Fruit fly (Drosophila melanogaster) whole organism, prepupa: Measurements from ENCODE around the gene CG32102.
A peak's percentile ranks its signal among the peaks of the same experiment; 100 is the strongest.

ENCODE experiments used
- Blimp-1 ChIP-seq: fragments of 200-800 bp; sonication (Bioruptor generic); optimal IDR thresholded peaks from 3 replicates; lab custom pipeline; 2017; ENCODE audit warnings: missing biosample characterization, missing genetic modification characterization, mild to moderate bottlenecking, moderate library complexity, missing genetic modification reagents
- CG10631 ChIP-seq: fragments of 200-800 bp; sonication (Bioruptor generic); optimal IDR thresholded peaks from 2 replicates; lab custom pipeline; 2016; ENCODE audit warnings: missing biosample characterization, missing genetic modification characterization
- CG10669 ChIP-seq: fragments of 200-800 bp; sonication (Bioruptor generic); optimal IDR thresholded peaks from 3 replicates; lab custom pipeline; 2018; ENCODE audit warnings: missing biosample characterization, mild to moderate bottlenecking, missing genetic modification characterization, moderate library complexity
- CG11294 ChIP-seq: fragments of 200-800 bp; sonication (Bioruptor generic); IDR thresholded peaks from 2 replicates; pipeline ENCODE4 v1.3.6; 2022; ENCODE audit warnings: missing biosample characterization, missing genetic modification characterization
- CG11902 ChIP-seq: fragments of 200-800 bp; sonication (Bioruptor generic); optimal IDR thresholded peaks from 3 replicates; lab custom pipeline; 2016; ENCODE audit warnings: missing biosample characterization, missing genetic modification characterization
- CG15336 ChIP-seq: fragments of 200-800 bp; sonication (Bioruptor generic); IDR thresholded peaks from 2 replicates; pipeline ENCODE4 v1.3.6; 2022; ENCODE audit warnings: missing biosample characterization, missing genetic modification characterization
- CG1621 ChIP-seq: fragments of 200-800 bp; sonication (Bioruptor generic); optimal IDR thresholded peaks from 3 replicates; lab custom pipeline; 2018; ENCODE audit warnings: missing biosample characterization, mild to moderate bottlenecking, missing genetic modification characterization
- CG3032 ChIP-seq: fragments of 200-800 bp; optimal IDR thresholded peaks from 2 replicates; lab custom pipeline; 2019; ENCODE audit warnings: missing biosample characterization, mild to moderate bottlenecking, missing genetic modification characterization, moderate library complexity
- CG31627 ChIP-seq: fragments of 200-800 bp; sonication (Bioruptor generic); optimal IDR thresholded peaks from 3 replicates; lab custom pipeline; 2016; ENCODE audit warnings: missing biosample characterization, missing genetic modification characterization
- CG32006 ChIP-seq: fragments of 200-800 bp; sonication (Bioruptor generic); optimal IDR thresholded peaks from 3 replicates; lab custom pipeline; 2017; ENCODE audit warnings: missing biosample characterization, mild to moderate bottlenecking, missing genetic modification characterization
- CG34406 ChIP-seq: fragments of 200-800 bp; sonication (Bioruptor generic); optimal IDR thresholded peaks from 3 replicates; lab custom pipeline; 2016; ENCODE audit warnings: missing biosample characterization, missing genetic modification characterization
- CG3919 ChIP-seq: fragments of 200-800 bp; sonication (Bioruptor generic); optimal IDR thresholded peaks from 3 replicates; lab custom pipeline; 2016; ENCODE audit warnings: missing biosample characterization, missing genetic modification characterization
- CG4318 ChIP-seq: fragments of 200-800 bp; sonication (Bioruptor generic); optimal IDR thresholded peaks from 3 replicates; lab custom pipeline; 2017; ENCODE audit warnings: missing biosample characterization, mild to moderate bottlenecking, missing genetic modification characterization
- CG6163 ChIP-seq: fragments of 200-800 bp; sonication (Bioruptor generic); IDR thresholded peaks from 3 replicates; pipeline ENCODE4 v1.3.6; 2022; ENCODE audit warnings: missing biosample characterization, missing genetic modification characterization
- CG6276 ChIP-seq: fragments of 200-800 bp; sonication (Bioruptor generic); optimal IDR thresholded peaks from 2 replicates; lab custom pipeline; 2017; ENCODE audit warnings: missing biosample characterization, mild to moderate bottlenecking, missing genetic modification characterization
- CG6792 ChIP-seq: fragments of 200-800 bp; sonication (Bioruptor generic); optimal IDR thresholded peaks from 3 replicates; lab custom pipeline; 2016; ENCODE audit warnings: missing biosample characterization, missing genetic modification characterization
- CG7368 ChIP-seq: fragments of 200-800 bp; sonication (Bioruptor generic); optimal IDR thresholded peaks from 3 replicates; lab custom pipeline; 2016; ENCODE audit warnings: missing biosample characterization, missing genetic modification characterization
- CG8119 ChIP-seq: fragments of 200-800 bp; sonication (Bioruptor generic); IDR thresholded peaks from 3 replicates; pipeline ENCODE4 v1.3.6; 2022; ENCODE audit warnings: missing biosample characterization, missing genetic modification characterization
- CG8632 ChIP-seq: fragments of 200-800 bp; sonication (Bioruptor generic); optimal IDR thresholded peaks from 3 replicates; lab custom pipeline; 2016; ENCODE audit warnings: missing biosample characterization, missing genetic modification characterization
- Eip78C ChIP-seq: fragments of 200-800 bp; sonication (Bioruptor generic); peaks from one replicate; lab custom pipeline; 2016; ENCODE audit warnings: missing biosample characterization, missing genetic modification characterization
- Eip93F ChIP-seq: fragments of 200-800 bp; sonication (Bioruptor generic); optimal IDR thresholded peaks from 2 replicates; lab custom pipeline; 2016; ENCODE audit warnings: missing biosample characterization, mild to moderate bottlenecking, missing genetic modification characterization
- Ets21C ChIP-seq: fragments of 200-800 bp; sonication (Bioruptor generic); optimal IDR thresholded peaks from 3 replicates; lab custom pipeline; 2016; ENCODE audit warnings: missing biosample characterization, missing genetic modification characterization
- Ets96B ChIP-seq: fragments of 200-800 bp; optimal IDR thresholded peaks from 2 replicates; lab custom pipeline; 2019; ENCODE audit warnings: missing biosample characterization, mild to moderate bottlenecking, missing genetic modification characterization, moderate library complexity
- Gug ChIP-seq: fragments of 200-800 bp; sonication (Bioruptor generic); IDR thresholded peaks from 2 replicates; pipeline ENCODE4 v1.3.6; 2022; ENCODE audit warnings: missing biosample characterization, missing genetic modification characterization
- Hr38 ChIP-seq: sonication (Bioruptor generic); optimal IDR thresholded peaks from 2 replicates; lab custom pipeline; 2016; ENCODE audit warnings: missing biosample characterization, missing genetic modification characterization
- Hr4 ChIP-seq: fragments of 200-800 bp; sonication (Bioruptor generic); optimal IDR thresholded peaks from 3 replicates; lab custom pipeline; 2016; ENCODE audit warnings: missing biosample characterization, missing genetic modification characterization
- Met ChIP-seq: fragments of 200-800 bp; sonication (Bioruptor generic); optimal IDR thresholded peaks from 3 replicates; lab custom pipeline; 2016; ENCODE audit warnings: missing biosample characterization, missing genetic modification characterization
- OdsH ChIP-seq: fragments of 200-800 bp; sonication (Bioruptor generic); optimal IDR thresholded peaks from 3 replicates; lab custom pipeline; 2016; ENCODE audit warnings: missing biosample characterization, missing genetic modification characterization
- Sox102F ChIP-seq: fragments of 200-800 bp; sonication (Bioruptor generic); optimal IDR thresholded peaks from 2 replicates; lab custom pipeline; 2016; ENCODE audit warnings: missing biosample characterization, mild to moderate bottlenecking, missing genetic modification characterization
- Sox14 ChIP-seq: fragments of 200-800 bp; sonication (Bioruptor generic); optimal IDR thresholded peaks from 3 replicates; lab custom pipeline; 2016; ENCODE audit warnings: missing biosample characterization, missing genetic modification characterization
- Sox15 ChIP-seq: fragments of 200-800 bp; sonication (Bioruptor generic); optimal IDR thresholded peaks from 3 replicates; lab custom pipeline; 2016; ENCODE audit warnings: missing biosample characterization, missing genetic modification characterization
- achi ChIP-seq: fragments of 200-800 bp; sonication (Bioruptor generic); optimal IDR thresholded peaks from 3 replicates; lab custom pipeline; 2016; ENCODE audit warnings: missing biosample characterization, missing genetic modification characterization
- acj6 ChIP-seq: fragments of 200-800 bp; sonication (Bioruptor generic); optimal IDR thresholded peaks from 3 replicates; lab custom pipeline; 2016; ENCODE audit warnings: missing biosample characterization, missing genetic modification characterization
- cyc ChIP-seq: fragments of 200-800 bp; sonication (Bioruptor generic); optimal IDR thresholded peaks from 3 replicates; lab custom pipeline; 2016; ENCODE audit warnings: missing biosample characterization, missing genetic modification characterization
- dsx ChIP-seq: fragments of 200-800 bp; optimal IDR thresholded peaks from 3 replicates; lab custom pipeline; 2019; ENCODE audit warnings: missing biosample characterization, mild to moderate bottlenecking, missing genetic modification characterization, moderate library complexity; ENCODE audit not compliant: poor library complexity, severe bottlenecking
- eg ChIP-seq: fragments of 200-800 bp; sonication (Bioruptor generic); IDR thresholded peaks from 3 replicates; pipeline ENCODE4 v1.3.6; 2022; ENCODE audit warnings: missing biosample characterization, missing genetic modification characterization
- esn ChIP-seq: fragments of 200-800 bp; sonication (Bioruptor generic); optimal IDR thresholded peaks from 2 replicates; lab custom pipeline; 2016; ENCODE audit warnings: missing biosample characterization, mild to moderate bottlenecking, missing genetic modification characterization, moderate library complexity
- fd59A ChIP-seq: fragments of 200-800 bp; sonication (Bioruptor generic); optimal IDR thresholded peaks from 2 replicates; lab custom pipeline; 2017; ENCODE audit warnings: missing biosample characterization, mild to moderate bottlenecking, missing genetic modification characterization, missing genetic modification reagents
- fd85E ChIP-seq: fragments of 200-800 bp; sonication (Bioruptor generic); optimal IDR thresholded peaks from 3 replicates; lab custom pipeline; 2016; ENCODE audit warnings: missing biosample characterization, missing genetic modification characterization
- lz ChIP-seq: fragments of 200-800 bp; sonication (Bioruptor generic); optimal IDR thresholded peaks from 3 replicates; lab custom pipeline; 2016; ENCODE audit warnings: missing biosample characterization, missing genetic modification characterization
- net ChIP-seq: fragments of 200-800 bp; sonication (Bioruptor generic); optimal IDR thresholded peaks from 3 replicates; lab custom pipeline; 2016; ENCODE audit warnings: missing biosample characterization, missing genetic modification characterization
- pdm3 ChIP-seq: fragments of 200-800 bp; sonication (Bioruptor generic); optimal IDR thresholded peaks from 3 replicates; lab custom pipeline; 2016; ENCODE audit warnings: missing biosample characterization, missing genetic modification characterization
- salr ChIP-seq, 2 experiments: fragments of 200-800 bp; sonication (Bioruptor generic); optimal IDR thresholded peaks; 3 replicates each; lab custom pipeline; 2016 to 2018; ENCODE audit warnings: missing biosample characterization in 2 of 2, missing genetic modification characterization in 2 of 2, mild to moderate bottlenecking in 1 of 2
- spab ChIP-seq: fragments of 200-800 bp; sonication (Bioruptor generic); optimal IDR thresholded peaks from 2 replicates; lab custom pipeline; 2017; ENCODE audit warnings: missing biosample characterization, mild to moderate bottlenecking, missing genetic modification characterization, missing genetic modification reagents
- ss ChIP-seq, 2 experiments: fragments of 200-800 bp; sonication (Bioruptor generic); optimal IDR thresholded peaks; 2 replicates in 1 of 2; 3 replicates in 1 of 2; lab custom pipeline; 2017 to 2018; ENCODE audit warnings: mild to moderate bottlenecking in 2 of 2, missing biosample characterization in 2 of 2, missing genetic modification characterization in 2 of 2, moderate library complexity in 1 of 2
- svp ChIP-seq: fragments of 200-800 bp; sonication (Bioruptor generic); peaks from one replicate; lab custom pipeline; 2016; ENCODE audit warnings: missing biosample characterization, missing genetic modification characterization

The CG32102 gene

dm6 chr3L:12496428-12497344 is 27.1 kb upstream of the CG32102 start, which contains the start of gene CG10657 (continued):
- TF ChIP-seq Sox14 (no peak), dsx (no peak), CG10669 (GFP tag; lab: Kevin White, UChicago) (no peak), Eip93F (GFP tag; lab: Kevin White, UChicago) (no peak), CG11294 (GFP tag; lab: Robert Waterston, UW) (no peak), CG34406 (no peak), CG4318 (GFP tag; lab: Kevin White, UChicago) (no peak), fd85E (no peak), CG8632 (GFP tag; lab: Kevin White, UChicago) (peak; percentile 4), Eip78C (peak; percentile 43), lz (GFP tag; lab: Kevin White, UChicago) (no peak), cyc (GFP tag; lab: Kevin White, UChicago) (no peak)

dm6 chr3L:12495312-12495725 is 25.7 kb upstream of the CG32102 start:
- TF ChIP-seq salr (GFP tag; optimal IDR thresholded peaks at IDR 0.05; lab: Kevin White, UChicago) (peak; percentile 20 to 90), CG32006 (GFP tag; lab: Kevin White, UChicago) (peak; percentile 95), achi (GFP tag; lab: Kevin White, UChicago) (peak; percentile 88), CG4318 (GFP tag; lab: Kevin White, UChicago) (peak; percentile 87), acj6 (GFP tag; lab: Kevin White, UChicago) (peak; percentile 90), Hr4 (peak; percentile 91), CG15336 (GFP tag; lab: Robert Waterston, UW) (peak; percentile 87), Eip93F (GFP tag; lab: Kevin White, UChicago) (peak; percentile 74), CG11902 (peak; percentile 78), svp (GFP tag; lab: Kevin White, UChicago) (peak; percentile 97), Blimp-1 (peak; percentile 87), CG31627 (GFP tag; lab: Kevin White, UChicago) (peak; percentile 90), Met (GFP tag; lab: Kevin White, UChicago) (peak; percentile 93), esn (GFP tag; lab: Kevin White, UChicago) (peak; percentile 95), CG34406 (peak; percentile 84), CG1621 (tag; lab: Kevin White, UChicago) (peak; percentile 60), Eip78C (peak; percentile 98), cyc (GFP tag; lab: Kevin White, UChicago) (peak; percentile 88), dsx (peak; percentile 80), CG3919 (GFP tag; lab: Kevin White, UChicago) (peak; percentile 89), Sox15 (peak; percentile 78), CG6276 (GFP tag; lab: Kevin White, UChicago) (peak; percentile 92), ss (GFP tag; optimal IDR thresholded peaks at IDR 0.05; lab: Kevin White, UChicago) (peak; percentile 84 to 87), CG8632 (GFP tag; lab: Kevin White, UChicago) (peak; percentile 81), CG7368 (peak; percentile 75), CG6163 (peak; percentile 56; the same call in 1 of the 3 replicates), Sox102F (GFP tag; lab: Kevin White, UChicago) (peak; percentile 91), eg (GFP tag; lab: Robert Waterston, UW) (peak; percentile 74), CG10631 (peak; percentile 82), Sox14 (peak; percentile 91), net (peak; percentile 89), CG11294 (GFP tag; lab: Robert Waterston, UW) (peak; percentile 59), pdm3 (peak; percentile 83), spab (GFP tag; lab: Kevin White, UChicago) (peak; percentile 83), OdsH (peak; percentile 87), Gug (peak; percentile 29), CG3032 (tag; lab: Kevin White, UChicago) (peak; percentile 86), fd59A (GFP tag; lab: Kevin White, UChicago) (peak; percentile 87), Ets96B (tag; lab: Kevin White, UChicago) (peak; percentile 80), CG8119 (GFP tag; lab: Robert Waterston, UW) (peak; percentile 90), Hr38 (GFP tag; lab: Kevin White, UChicago) (no peak), Ets21C (GFP tag; lab: Kevin White, UChicago) (peak; percentile 83), CG6792 (peak; percentile 86), CG10669 (GFP tag; lab: Kevin White, UChicago) (peak; percentile 81)
